Worm (Caenorhabditis elegans): Measurements from ENCODE around the gene scb-1.

DNA sequence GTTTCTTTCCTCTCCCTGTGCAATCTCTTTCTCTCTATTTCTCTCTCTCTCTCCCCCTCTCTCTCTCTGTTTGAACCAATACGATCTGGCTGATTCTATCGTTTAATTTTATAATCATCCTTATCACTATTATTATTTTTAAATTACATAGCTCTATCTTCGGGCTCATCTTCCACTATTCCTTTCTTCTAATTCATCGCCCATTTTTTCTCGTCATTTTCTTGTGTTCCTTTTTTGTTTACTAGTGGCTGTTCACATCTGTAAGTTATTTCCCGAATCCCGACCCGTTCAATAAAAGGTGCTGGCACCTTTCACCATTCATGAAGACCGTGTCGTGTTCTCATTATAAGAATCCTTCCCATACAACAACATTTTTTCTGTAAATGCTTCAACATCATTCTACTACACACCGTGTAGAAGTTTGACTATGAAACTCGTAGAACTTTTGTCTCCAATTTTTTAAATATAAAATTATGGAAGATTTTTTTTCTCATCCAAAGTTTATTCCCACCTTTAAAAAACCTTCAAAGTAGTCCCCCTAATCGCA is 1.3 kb downstream of the scb-1 start:
- no peak for TF ChIP-seq hmbx-1 (tag; optimal IDR thresholded peaks at IDR 0.05)
- TF ChIP-seq ama-1 (optimal IDR thresholded peaks at IDR 0.05) = no peak
- TF ChIP-seq tbx-11 (GFP tag; IDR thresholded peaks at IDR 0.05) = no peak
